Fruit fly (Drosophila melanogaster): ENCODE measurements around the gene CG14357.

The CG14357 gene

DNA sequence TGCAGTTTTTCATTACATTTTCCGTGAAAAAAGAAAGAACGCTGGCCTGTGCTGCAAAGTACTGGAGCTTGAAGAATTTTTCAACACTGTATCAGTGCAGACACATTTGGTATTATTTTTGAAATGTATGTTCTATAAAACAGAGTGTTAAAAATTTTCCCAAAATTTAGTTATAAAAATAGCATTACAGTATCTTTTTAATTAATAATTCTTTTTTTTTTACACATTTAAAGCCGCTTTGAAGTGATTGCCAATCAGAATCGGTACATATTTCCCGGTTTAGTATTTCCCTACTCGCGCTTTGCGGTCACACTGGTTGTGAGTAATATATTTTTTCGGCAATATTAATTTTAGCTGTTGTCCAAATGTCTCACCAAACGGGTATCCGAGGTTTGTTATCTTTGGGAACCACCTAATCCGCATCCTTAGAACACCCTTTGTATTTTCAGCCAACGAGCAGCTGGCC is 10.4 kb upstream of the CG14357 start, which contains the start of the genes Abi and twf (continued):
- peak; percentile 62 for TF ChIP-seq topi (GFP tag; optimal IDR thresholded peaks at IDR 0.05)
- peak; percentile 39 for TF ChIP-seq Ets21C (GFP tag; optimal IDR thresholded peaks at IDR 0.05)
- TF ChIP-seq Met (GFP tag; optimal IDR thresholded peaks at IDR 0.05) = no peak
- peak; percentile 42; the same call in 2 of the 3 replicates for TF ChIP-seq eg (GFP tag; IDR thresholded peaks at IDR 0.05)
- TF ChIP-seq OdsH (GFP tag; optimal IDR thresholded peaks at IDR 0.05) = peak; percentile 80
- TF ChIP-seq CG8319 (GFP tag; optimal IDR thresholded peaks at IDR 0.05) = peak; percentile 60
- peak; percentile 78 for TF ChIP-seq CG3919 (GFP tag; optimal IDR thresholded peaks at IDR 0.05)
- TF ChIP-seq acj6 (GFP tag; optimal IDR thresholded peaks at IDR 0.05) = peak; percentile 67

DNA sequence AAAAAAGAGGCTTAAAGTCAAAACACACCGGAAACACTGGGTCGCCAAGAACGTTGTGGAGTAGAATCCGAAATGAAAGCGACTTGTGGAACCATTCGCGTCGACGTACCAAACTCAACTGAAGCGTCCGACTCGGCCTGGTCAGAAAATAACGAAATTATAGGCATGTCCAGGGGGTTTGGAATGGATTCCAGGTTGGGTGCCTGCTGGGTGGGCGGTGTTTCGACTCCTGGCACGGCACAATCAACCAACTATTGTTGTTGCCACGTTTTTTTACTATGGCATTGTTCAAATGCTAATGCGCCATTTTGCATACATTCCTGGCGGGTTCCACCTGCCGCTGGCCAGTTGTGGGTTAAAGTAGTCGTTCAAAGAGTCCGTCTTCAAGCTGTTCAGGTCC is 6.4 kb upstream of the CG14357 start, which contains the start of gene Kif19A:
Gene Kif19A, minus strand, starts transcription at position 101 of the 400 bp plus-strand sequence.
- TF ChIP-seq CG6276 (GFP tag; optimal IDR thresholded peaks at IDR 0.05) = no peak
- no peak for TF ChIP-seq CG11902 (GFP tag; optimal IDR thresholded peaks at IDR 0.05)
- TF ChIP-seq svp (GFP tag) = no peak
- no peak for TF ChIP-seq Ets21C (GFP tag; optimal IDR thresholded peaks at IDR 0.05)
- TF ChIP-seq CG9139 (GFP tag; optimal IDR thresholded peaks at IDR 0.05) = no peak
- TF ChIP-seq CG6854 (GFP tag; optimal IDR thresholded peaks at IDR 0.05) = no peak
- TF ChIP-seq Met (GFP tag; optimal IDR thresholded peaks at IDR 0.05) = no peak
- no peak for TF ChIP-seq OdsH (GFP tag; optimal IDR thresholded peaks at IDR 0.05)
- TF ChIP-seq Eip75B (GFP tag; optimal IDR thresholded peaks at IDR 0.05) = no peak
- no peak for TF ChIP-seq CG15336 (GFP tag; IDR thresholded peaks at IDR 0.05)
- no peak for TF ChIP-seq CG32006 (GFP tag; optimal IDR thresholded peaks at IDR 0.05)
- TF ChIP-seq Sox14 (GFP tag; optimal IDR thresholded peaks at IDR 0.05) = no peak
- TF ChIP-seq CG16779 (tag; optimal IDR thresholded peaks at IDR 0.05) = no peak

DNA sequence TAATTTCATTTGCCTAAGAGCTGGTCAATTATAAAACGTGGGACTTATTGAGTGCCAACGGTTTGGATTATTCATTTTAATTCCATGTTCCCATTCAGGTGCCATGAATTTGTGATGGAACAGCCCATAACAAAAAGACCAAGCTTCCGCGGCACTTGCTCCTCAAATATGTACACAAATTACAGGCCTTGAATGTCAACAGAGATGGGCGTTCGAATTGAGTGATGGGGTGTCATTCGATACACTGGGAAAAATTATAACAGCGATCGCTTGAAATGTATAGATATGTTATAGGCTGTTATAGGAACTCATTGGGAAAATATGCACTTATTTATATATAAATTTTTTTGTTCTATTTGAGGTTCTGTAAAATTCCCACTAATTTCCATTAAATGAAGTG is 4.1 kb upstream of the CG14357 start:
- TF ChIP-seq CG8119 (GFP tag; IDR thresholded peaks at IDR 0.05) = no peak
- no peak for TF ChIP-seq Sox14 (GFP tag; optimal IDR thresholded peaks at IDR 0.05)
- no peak for TF ChIP-seq CG9139 (GFP tag; optimal IDR thresholded peaks at IDR 0.05)
- no peak for TF ChIP-seq Lpt (GFP tag; optimal IDR thresholded peaks at IDR 0.05)
- no peak for TF ChIP-seq CG8319 (GFP tag; optimal IDR thresholded peaks at IDR 0.05)
- TF ChIP-seq Eip93F (GFP tag; optimal IDR thresholded peaks at IDR 0.05) = no peak
- no peak for TF ChIP-seq CG6163 (GFP tag; IDR thresholded peaks at IDR 0.05)
- TF ChIP-seq Sox15 (GFP tag; optimal IDR thresholded peaks at IDR 0.05) = no peak
- TF ChIP-seq Ets21C (GFP tag; optimal IDR thresholded peaks at IDR 0.05) = no peak
- no peak for TF ChIP-seq lz (GFP tag; optimal IDR thresholded peaks at IDR 0.05)
- TF ChIP-seq fd59A (GFP tag; optimal IDR thresholded peaks at IDR 0.05) = no peak
- TF ChIP-seq Hr39 (GFP tag; optimal IDR thresholded peaks at IDR 0.05) = no peak
- no peak for TF ChIP-seq CG4318 (GFP tag; optimal IDR thresholded peaks at IDR 0.05)
- no peak for TF ChIP-seq CG16779 (tag; optimal IDR thresholded peaks at IDR 0.05)
- TF ChIP-seq CG6854 (GFP tag; optimal IDR thresholded peaks at IDR 0.05) = no peak
- no peak for TF ChIP-seq Smox (GFP tag; optimal IDR thresholded peaks at IDR 0.05)
- TF ChIP-seq CG10669 (GFP tag; optimal IDR thresholded peaks at IDR 0.05) = no peak
- no peak for TF ChIP-seq acj6 (GFP tag; optimal IDR thresholded peaks at IDR 0.05)
- no peak for TF ChIP-seq Met (GFP tag; optimal IDR thresholded peaks at IDR 0.05)

DNA sequence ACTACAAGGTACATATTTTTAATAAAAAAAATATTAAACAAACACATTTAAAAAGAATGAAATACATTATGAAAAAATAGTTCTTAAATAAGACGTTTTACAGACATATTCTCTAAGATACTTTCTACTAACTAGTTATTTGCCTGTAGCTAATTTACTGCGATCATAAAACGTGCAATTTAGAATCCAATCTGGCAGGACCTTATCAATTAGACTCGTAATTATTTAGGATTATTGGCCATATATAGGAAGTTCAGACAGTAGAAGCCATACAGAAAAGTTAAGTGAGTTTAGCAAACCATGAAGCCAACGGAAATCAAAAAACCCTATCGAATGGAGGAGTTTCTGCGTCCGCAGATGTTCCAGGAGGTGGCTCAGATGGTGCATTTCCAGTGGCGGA is 2.8 kb downstream of the CG14357 start, which contains the start of gene Or88a:
Gene Or88a, plus strand, starts transcription at position 301 of the 400 bp plus-strand sequence.
- TF ChIP-seq CG7368 (GFP tag; optimal IDR thresholded peaks at IDR 0.05) (no peak), CG6808 (GFP tag; optimal IDR thresholded peaks at IDR 0.05) (no peak), CG31627 (GFP tag; optimal IDR thresholded peaks at IDR 0.05) (no peak), Sox102F (GFP tag; optimal IDR thresholded peaks at IDR 0.05) (no peak), CG32006 (GFP tag; optimal IDR thresholded peaks at IDR 0.05) (no peak), pdm3 (GFP tag; optimal IDR thresholded peaks at IDR 0.05) (no peak), topi (GFP tag; optimal IDR thresholded peaks at IDR 0.05) (no peak)

Measured in whole organism, prepupa.